In genomic region chrII:13841106-13841854, ce11 we compare ENCODE assay signal across 4 worm cellular contexts.
A peak's percentile ranks its signal among the peaks of the same experiment; 100 is the strongest.
TF ChIP-seq lines count a peak whose summit lies in the region.

TSS of gene F08G2.7 (minus strand) at chrII:13841156.

TF ChIP-seq in whole organism, early embryonic, 17 proteins besides CTCF, POLR2A, EP300 and RAD21:
- TF ChIP-seq tbx-37 (GFP tag; conservative IDR thresholded peaks at IDR 0.05; lab: Robert Waterston, UW) = no peak
- peak; percentile 27 for TF ChIP-seq aly-1 (tag; optimal IDR thresholded peaks at IDR 0.05; lab: Kevin White, UChicago)
- TF ChIP-seq ceh-36 (tag; optimal IDR thresholded peaks at IDR 0.05; lab: Kevin White, UChicago) = peak; percentile 85
- no peak for TF ChIP-seq hmbx-1 (tag; optimal IDR thresholded peaks at IDR 0.05; lab: Kevin White, UChicago)

TF ChIP-seq in whole organism, late embryonic, 69 proteins besides CTCF, POLR2A, EP300 and RAD21:
- TF ChIP-seq K02D7.2 (tag; optimal IDR thresholded peaks at IDR 0.05; lab: Kevin White, UChicago) = no peak
- TF ChIP-seq dve-1 (tag; optimal IDR thresholded peaks at IDR 0.05; lab: Kevin White, UChicago) = peak; percentile 85

TF ChIP-seq in whole organism, midembryonic, 9 proteins besides CTCF, POLR2A, EP300 and RAD21:
- peak; percentile 29; the same call in 1 of the 2 replicates for TF ChIP-seq ztf-29 (GFP tag; IDR thresholded peaks at IDR 0.05; lab: Robert Waterston, UW)
- no peak for TF ChIP-seq cog-1 (tag; optimal IDR thresholded peaks at IDR 0.05; lab: Kevin White, UChicago)
TF ChIP-seq in whole organism, midembryonic: peak in this region for 1.

TF ChIP-seq in whole organism, mixed stage, embryonic, 35 proteins besides CTCF, POLR2A, EP300 and RAD21:
- TF ChIP-seq pha-4 (tag; optimal IDR thresholded peaks at IDR 0.05; lab: Kevin White, UChicago) (no peak), unc-62 (GFP tag; optimal IDR thresholded peaks at IDR 0.05; lab: Kevin White, UChicago) (no peak), drap-1 (GFP tag; optimal IDR thresholded peaks at IDR 0.05; lab: Kevin White, UChicago) (no peak), blmp-1 (tag; optimal IDR thresholded peaks at IDR 0.05; lab: Kevin White, UChicago) (no peak), nhr-2 (tag; optimal IDR thresholded peaks at IDR 0.05; lab: Kevin White, UChicago) (peak; percentile 25), nhr-28 (tag; optimal IDR thresholded peaks at IDR 0.05; lab: Kevin White, UChicago) (no peak), nhr-76 (tag; optimal IDR thresholded peaks at IDR 0.05; lab: Kevin White, UChicago) (no peak), unc-120 (tag; optimal IDR thresholded peaks at IDR 0.05; lab: Kevin White, UChicago; ENCODE audit: poor library complexity, severe bottlenecking) (no peak), sptf-1 (tag; optimal IDR thresholded peaks at IDR 0.05; lab: Kevin White, UChicago) (no peak), ceh-83 (GFP tag; optimal IDR thresholded peaks at IDR 0.05; lab: Kevin White, UChicago) (no peak), mab-5 (tag; optimal IDR thresholded peaks at IDR 0.05; lab: Kevin White, UChicago) (no peak), hlh-1 (tag; optimal IDR thresholded peaks at IDR 0.05; lab: Kevin White, UChicago) (peak; percentile 78), ztf-11 (tag; optimal IDR thresholded peaks at IDR 0.05; lab: Kevin White, UChicago) (no peak)
